Worm (Caenorhabditis elegans): ENCODE results near the gene F46B3.7.

ce11 chrV:20660025-20660424 is 41.5 kb upstream of the F46B3.7 start, which contains the start of gene W01F3.2:
- TF ChIP-seq nhr-237 (tag; optimal IDR thresholded peaks at IDR 0.05) (no peak), elt-3 (tag; optimal IDR thresholded peaks at IDR 0.05) (no peak), unc-62 (GFP tag; optimal IDR thresholded peaks at IDR 0.05) (no peak), nhr-12 (tag; optimal IDR thresholded peaks at IDR 0.05) (no peak), elt-1 (tag; optimal IDR thresholded peaks at IDR 0.05; ENCODE audit: borderline replicate concordance, insufficient read depth) (no peak), hlh-1 (tag; optimal IDR thresholded peaks at IDR 0.05) (no peak), bed-3 (GFP tag; optimal IDR thresholded peaks at IDR 0.05) (no peak), ces-1 (GFP tag; optimal IDR thresholded peaks at IDR 0.05) (no peak), lsy-2 (tag; optimal IDR thresholded peaks at IDR 0.05) (no peak)

All from whole organism, mixed stage, embryonic.